Fruit fly (Drosophila melanogaster) whole organism, pupa: ENCODE measurements around the gene ScpX.

Experiments
- CG34367 ChIP-seq: fragments of 200-800 bp; sonication (Bioruptor generic); optimal IDR thresholded peaks from 2 replicates; lab custom pipeline; 2018; ENCODE audit warnings: missing biosample characterization, mild to moderate bottlenecking, missing genetic modification characterization
- Pif1B ChIP-seq: fragments of 200-800 bp; sonication (Bioruptor generic); optimal IDR thresholded peaks from 3 replicates; lab custom pipeline; 2016; ENCODE audit warnings: missing biosample characterization, missing genetic modification characterization
- Snoo ChIP-seq: fragments of 200-800 bp; sonication (Bioruptor generic); optimal IDR thresholded peaks from 3 replicates; lab custom pipeline; 2017; ENCODE audit warnings: missing biosample characterization, mild to moderate bottlenecking, missing genetic modification characterization, inconsistent platforms

- TF ChIP-seq Pif1B (GFP tag; lab: Kevin White, UChicago), result no peak
- TF ChIP-seq CG34367 (tag; lab: Kevin White, UChicago), result no peak
- TF ChIP-seq Snoo (tag; lab: Kevin White, UChicago), result no peak
Measured at dm6 chr2L:18801704-18802103, 29.3 kb upstream of the ScpX start.
